Fruit fly (Drosophila melanogaster) whole organism, embryonic: ENCODE data around the gene vas.

Experiments
- Adf1 ChIP-seq: fragments of 200-800 bp; sonication (Bioruptor generic); IDR thresholded peaks from 2 replicates; pipeline ENCODE4 v1.3.6; 2022; ENCODE audit warnings: missing biosample characterization, missing genetic modification characterization
- Asciz ChIP-seq: fragments of 200-800 bp; sonication (Bioruptor generic); optimal IDR thresholded peaks from 2 replicates; lab custom pipeline; 2017; ENCODE audit warnings: missing biosample characterization, mild to moderate bottlenecking, missing genetic modification characterization, missing genetic modification reagents
- CG12391 ChIP-seq: fragments of 200-800 bp; sonication (Bioruptor generic); optimal IDR thresholded peaks from 3 replicates; lab custom pipeline; 2018; ENCODE audit warnings: missing biosample characterization, mild to moderate bottlenecking, missing genetic modification characterization, moderate library complexity
- CG15514 ChIP-seq: fragments of 200-800 bp; sonication (Bioruptor generic); optimal IDR thresholded peaks from 3 replicates; lab custom pipeline; 2017; ENCODE audit warnings: missing biosample characterization, missing genetic modification characterization, mild to moderate bottlenecking, moderate library complexity, missing genetic modification reagents
- CG16779 ChIP-seq: fragments of 200-800 bp; sonication (Bioruptor generic); IDR thresholded peaks from 2 replicates; pipeline ENCODE4 v1.3.6; 2022; ENCODE audit warnings: missing biosample characterization, missing genetic modification characterization
- CG17361 ChIP-seq: fragments of 200-800 bp; sonication (Bioruptor generic); IDR thresholded peaks from 3 replicates; pipeline ENCODE4 v1.3.6; 2022; ENCODE audit warnings: missing biosample characterization, missing genetic modification characterization
- CG17385 ChIP-seq: fragments of 200-800 bp; sonication (Bioruptor generic); optimal IDR thresholded peaks from 3 replicates; lab custom pipeline; 2018; ENCODE audit warnings: missing biosample characterization, mild to moderate bottlenecking, missing genetic modification characterization
- CG17568 ChIP-seq: fragments of 200-800 bp; sonication (Bioruptor generic); optimal IDR thresholded peaks from 2 replicates; lab custom pipeline; 2018; ENCODE audit warnings: missing biosample characterization, mild to moderate bottlenecking, missing genetic modification characterization, moderate library complexity
- CG18011 ChIP-seq: fragments of 200-800 bp; sonication (Bioruptor generic); optimal IDR thresholded peaks from 2 replicates; lab custom pipeline; 2017; ENCODE audit warnings: missing biosample characterization, missing genetic modification characterization, mild to moderate bottlenecking, moderate library complexity, missing genotype
- CG2120 ChIP-seq: fragments of 200-800 bp; sonication (Bioruptor generic); optimal IDR thresholded peaks from 3 replicates; lab custom pipeline; 2016; ENCODE audit warnings: missing biosample characterization, missing genetic modification characterization
- CG2199 ChIP-seq: fragments of 200-800 bp; sonication (Bioruptor generic); IDR thresholded peaks from 3 replicates; pipeline ENCODE4 v1.3.6; 2022; ENCODE audit warnings: missing biosample characterization, missing genetic modification characterization
- CG30403 ChIP-seq: fragments of 200-800 bp; sonication (Bioruptor generic); optimal IDR thresholded peaks from 3 replicates; lab custom pipeline; 2016; ENCODE audit warnings: missing biosample characterization, missing genetic modification characterization
- CG7556 ChIP-seq: fragments of 200-800 bp; sonication (Bioruptor generic); optimal IDR thresholded peaks from 2 replicates; lab custom pipeline; 2017; ENCODE audit warnings: missing biosample characterization, mild to moderate bottlenecking, missing genetic modification characterization
- CG8281 ChIP-seq: fragments of 200-800 bp; sonication (Bioruptor generic); optimal IDR thresholded peaks from 2 replicates; lab custom pipeline; 2018; ENCODE audit warnings: missing biosample characterization, mild to moderate bottlenecking, missing genetic modification characterization, moderate library complexity
- CG8388 ChIP-seq: fragments of 200-800 bp; sonication (Bioruptor generic); optimal IDR thresholded peaks from 2 replicates; lab custom pipeline; 2019; ENCODE audit warnings: missing biosample characterization, mild to moderate bottlenecking, missing genetic modification characterization, moderate library complexity
- CG9437 ChIP-seq: fragments of 200-800 bp; sonication (Bioruptor generic); optimal IDR thresholded peaks from 2 replicates; lab custom pipeline; 2018; ENCODE audit warnings: missing biosample characterization, mild to moderate bottlenecking, missing genetic modification characterization
- CG9932 ChIP-seq: fragments of 200-800 bp; sonication (Bioruptor generic); IDR thresholded peaks from 2 replicates; pipeline ENCODE4 v1.3.6; 2022; ENCODE audit warnings: missing biosample characterization, missing genetic modification characterization
- CoRest ChIP-seq: fragments of 200-800 bp; sonication (Bioruptor generic); optimal IDR thresholded peaks from 3 replicates; lab custom pipeline; 2018; ENCODE audit warnings: missing biosample characterization, mild to moderate bottlenecking, missing genetic modification characterization, moderate library complexity
- D19A ChIP-seq: fragments of 200-800 bp; optimal IDR thresholded peaks from 3 replicates; lab custom pipeline; 2019; ENCODE audit warnings: missing biosample characterization, mild to moderate bottlenecking, missing genetic modification characterization, moderate library complexity
- Doc2 ChIP-seq: fragments of 200-800 bp; sonication (Bioruptor generic); IDR thresholded peaks from 2 replicates; pipeline ENCODE4 v1.3.6; 2022; ENCODE audit warnings: missing biosample characterization, missing genetic modification characterization
- HmgZ ChIP-seq: fragments of 200-800 bp; sonication (Bioruptor generic); optimal IDR thresholded peaks from 2 replicates; lab custom pipeline; 2018; ENCODE audit warnings: missing biosample characterization, mild to moderate bottlenecking, missing genetic modification characterization
- Hmr ChIP-seq: fragments of 200-800 bp; sonication (Bioruptor generic); optimal IDR thresholded peaks from 3 replicates; lab custom pipeline; 2017; ENCODE audit warnings: mild to moderate bottlenecking, missing biosample characterization, missing genetic modification reagents, missing genetic modification characterization
- Med ChIP-seq: fragments of 200-800 bp; sonication (Bioruptor generic); peaks from one replicate; lab custom pipeline; 2016; ENCODE audit warnings: missing biosample characterization, missing genetic modification characterization, mild to moderate bottlenecking, inconsistent platforms, moderate library complexity
- Oli ChIP-seq: fragments of 200-800 bp; sonication (Bioruptor generic); optimal IDR thresholded peaks from 2 replicates; lab custom pipeline; 2018; ENCODE audit warnings: missing biosample characterization, mild to moderate bottlenecking, missing genetic modification characterization, moderate library complexity
- PHDP ChIP-seq: fragments of 200-800 bp; sonication (Bioruptor generic); optimal IDR thresholded peaks from 3 replicates; lab custom pipeline; 2018; ENCODE audit warnings: missing biosample characterization, mild to moderate bottlenecking, missing genetic modification characterization, moderate library complexity
- Rfx ChIP-seq: fragments of 200-800 bp; sonication (Bioruptor generic); IDR thresholded peaks from 2 replicates; pipeline ENCODE4 v1.3.6; 2022; ENCODE audit warnings: missing biosample characterization, missing genetic modification characterization
- Sox100B ChIP-seq: fragments of 200-800 bp; sonication (Bioruptor generic); optimal IDR thresholded peaks from 3 replicates; lab custom pipeline; 2018; ENCODE audit warnings: missing biosample characterization, mild to moderate bottlenecking, missing genetic modification characterization
- Sox102F ChIP-seq: fragments of 200-800 bp; sonication (Bioruptor generic); optimal IDR thresholded peaks from 2 replicates; lab custom pipeline; 2018; ENCODE audit warnings: missing biosample characterization, mild to moderate bottlenecking, missing genetic modification characterization, moderate library complexity
- Ssrp ChIP-seq: fragments of 200-800 bp; sonication (Bioruptor generic); optimal IDR thresholded peaks from 2 replicates; lab custom pipeline; 2018; ENCODE audit warnings: missing biosample characterization, mild to moderate bottlenecking, missing genetic modification characterization, moderate library complexity
- Tbp ChIP-seq: fragments of >200 bp; optimal IDR thresholded peaks from 2 replicates; lab custom pipeline; 2018; ENCODE audit warnings: missing biosample characterization, missing genetic modification characterization
- Xbp1 ChIP-seq: fragments of 200-800 bp; sonication (Bioruptor generic); optimal IDR thresholded peaks from 3 replicates; lab custom pipeline; 2016; ENCODE audit warnings: missing biosample characterization, mild to moderate bottlenecking, missing genetic modification characterization
- bsh ChIP-seq, 2 experiments: fragments of 200-800 bp; sonication (Bioruptor generic); optimal IDR thresholded peaks; 2 replicates each; lab custom pipeline; 2017 to 2018; ENCODE audit warnings: mild to moderate bottlenecking in 2 of 2, missing biosample characterization in 2 of 2, missing genetic modification characterization in 2 of 2, moderate library complexity in 1 of 2
- ci ChIP-seq: fragments of 200-800 bp; sonication (Bioruptor generic); IDR thresholded peaks from 3 replicates; pipeline ENCODE4 v1.3.6; 2022; ENCODE audit warnings: missing biosample characterization, missing genetic modification characterization
- croc ChIP-seq: fragments of 200-800 bp; sonication (Bioruptor generic); conservative IDR thresholded peaks from 3 replicates; pipeline ENCODE4 v1.3.6; 2022; ENCODE audit warnings: missing biosample characterization, missing genetic modification characterization
- crol ChIP-seq: fragments of 200-800 bp; sonication (Bioruptor generic); IDR thresholded peaks from 2 replicates; pipeline ENCODE4 v1.3.6; 2022; ENCODE audit warnings: missing biosample characterization, missing genetic modification characterization
- dmrt99B ChIP-seq: fragments of 200-800 bp; sonication (Bioruptor generic); optimal IDR thresholded peaks from 2 replicates; lab custom pipeline; 2018; ENCODE audit warnings: missing biosample characterization, mild to moderate bottlenecking, missing genetic modification characterization, moderate library complexity
- exex ChIP-seq: fragments of 200-800 bp; sonication (Bioruptor generic); optimal IDR thresholded peaks from 4 replicates; lab custom pipeline; 2018; ENCODE audit warnings: missing biosample characterization, mild to moderate bottlenecking, missing genetic modification characterization, moderate library complexity
- gcm2 ChIP-seq: fragments of 200-800 bp; sonication (Bioruptor generic); optimal IDR thresholded peaks from 2 replicates; lab custom pipeline; 2016; ENCODE audit warnings: missing biosample characterization, missing genetic modification characterization
- grau ChIP-seq: fragments of 200-800 bp; optimal IDR thresholded peaks from 3 replicates; lab custom pipeline; 2019; ENCODE audit warnings: missing biosample characterization, mild to moderate bottlenecking, missing genetic modification characterization, moderate library complexity
- grn ChIP-seq: fragments of 200-800 bp; sonication (Bioruptor generic); optimal IDR thresholded peaks from 3 replicates; lab custom pipeline; 2017; ENCODE audit warnings: missing biosample characterization, missing genetic modification characterization
- jigr1 ChIP-seq: fragments of 200-800 bp; sonication (Bioruptor generic); IDR thresholded peaks from 3 replicates; pipeline ENCODE4 v1.3.6; 2022; ENCODE audit warnings: missing biosample characterization, missing genetic modification characterization
- lab ChIP-seq: fragments of 200-800 bp; sonication (Bioruptor generic); optimal IDR thresholded peaks from 3 replicates; lab custom pipeline; 2017; ENCODE audit warnings: missing biosample characterization, missing genetic modification characterization, mild to moderate bottlenecking, moderate library complexity, missing genetic modification reagents
- lola ChIP-seq, 3 experiments: fragments of >200 bp in 2 of 3; fragments of 200-800 bp in 1 of 3; sonication (Bioruptor generic) in 1 of 3; optimal IDR thresholded peaks; 2 replicates each; lab custom pipeline; 2017 to 2019; ENCODE audit warnings: missing biosample characterization in 3 of 3, missing genetic modification characterization in 3 of 3, mild to moderate bottlenecking in 1 of 3, moderate library complexity in 1 of 3
- mirr ChIP-seq: fragments of 200-800 bp; sonication (Bioruptor generic); optimal IDR thresholded peaks from 3 replicates; lab custom pipeline; 2018; ENCODE audit warnings: missing biosample characterization, mild to moderate bottlenecking, missing genetic modification characterization
- pros ChIP-seq: fragments of 200-800 bp; sonication (Bioruptor generic); optimal IDR thresholded peaks from 3 replicates; lab custom pipeline; 2019; ENCODE audit warnings: missing biosample characterization, mild to moderate bottlenecking, missing genetic modification characterization, moderate library complexity
- row ChIP-seq: fragments of 200-800 bp; sonication (Bioruptor generic); IDR thresholded peaks from 3 replicates; pipeline ENCODE4 v1.3.6; 2022; ENCODE audit warnings: missing biosample characterization, missing genetic modification characterization
- sd ChIP-seq: fragments of 200-800 bp; sonication (Bioruptor generic); optimal IDR thresholded peaks from 3 replicates; lab custom pipeline; 2018; ENCODE audit warnings: missing biosample characterization, mild to moderate bottlenecking, missing genetic modification characterization, moderate library complexity
- sens ChIP-seq: fragments of 200-800 bp; sonication (Bioruptor generic); peaks from one replicate; lab custom pipeline; 2016; ENCODE audit warnings: missing biosample characterization, missing genetic modification characterization
- ttk ChIP-seq: fragments of 200-800 bp; sonication (Bioruptor generic); IDR thresholded peaks from 2 replicates; pipeline ENCODE4 v2.1.2; 2022; ENCODE audit warnings: missing biosample characterization, missing genetic modification characterization

The vas gene

DNA sequence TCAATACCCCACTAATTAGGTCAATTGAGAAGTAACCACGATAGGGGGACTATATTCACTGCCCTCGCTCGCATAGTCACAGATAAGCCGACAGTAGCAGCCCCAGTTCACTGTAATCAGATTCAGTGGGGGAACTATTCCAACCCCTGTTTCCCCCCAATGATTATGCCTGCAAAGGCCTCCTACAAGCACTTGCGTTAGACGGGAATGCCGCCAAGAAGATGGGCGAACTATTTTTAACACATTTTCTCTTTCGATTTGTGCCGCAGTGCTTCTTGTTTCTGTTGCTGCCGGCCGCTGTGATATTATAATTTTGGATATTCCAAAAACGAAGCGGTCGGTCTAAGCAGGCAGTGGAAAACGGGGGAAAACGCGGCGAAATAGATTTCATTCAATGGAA lies 4.2 kb downstream of the vas start (continued):
- no peak for TF ChIP-seq CG18011
- peak; percentile 56 for TF ChIP-seq HmgZ (tag; lab: Kevin White, UChicago)
- TF ChIP-seq lab (GFP tag; lab: Kevin White, UChicago), result peak; percentile 8
- peak; percentile 74 for TF ChIP-seq Med (GFP tag; lab: Kevin White, UChicago)
- peak; percentile 12 for TF ChIP-seq D19A (tag; lab: Kevin White, UChicago)
- TF ChIP-seq sd, result peak; percentile 85
- peak; percentile 24; the same call in 1 of the 2 replicates for TF ChIP-seq ttk
- TF ChIP-seq pros (GFP tag; lab: Kevin White, UChicago), result peak; percentile 26
- peak; percentile 95 for TF ChIP-seq crol (GFP tag; lab: Robert Waterston, UW)
- TF ChIP-seq CG15514 (GFP tag; lab: Kevin White, UChicago), result peak; percentile 4
- TF ChIP-seq Adf1 (GFP tag; lab: Robert Waterston, UW), result peak; percentile 22; the same call in 1 of the 2 replicates
- TF ChIP-seq grn (GFP tag; lab: Kevin White, UChicago), result peak; percentile 83
- TF ChIP-seq Rfx (GFP tag; lab: Robert Waterston, UW), result no peak; the same call in 1 of the 2 replicates
- TF ChIP-seq ci (GFP tag; lab: Robert Waterston, UW), result peak; percentile 54; the same call in 1 of the 3 replicates
- TF ChIP-seq mirr, result peak; percentile 85
- peak; percentile 84 for TF ChIP-seq exex (tag; lab: Kevin White, UChicago)
- TF ChIP-seq PHDP (tag; lab: Kevin White, UChicago), result no peak
- 0 out of 2 replicates have a peak, but pooled peaks have one; percentile 51 for TF ChIP-seq CG16779 (GFP tag; lab: Robert Waterston, UW)
- no peak for TF ChIP-seq Doc2 (GFP tag; lab: Robert Waterston, UW)

DNA sequence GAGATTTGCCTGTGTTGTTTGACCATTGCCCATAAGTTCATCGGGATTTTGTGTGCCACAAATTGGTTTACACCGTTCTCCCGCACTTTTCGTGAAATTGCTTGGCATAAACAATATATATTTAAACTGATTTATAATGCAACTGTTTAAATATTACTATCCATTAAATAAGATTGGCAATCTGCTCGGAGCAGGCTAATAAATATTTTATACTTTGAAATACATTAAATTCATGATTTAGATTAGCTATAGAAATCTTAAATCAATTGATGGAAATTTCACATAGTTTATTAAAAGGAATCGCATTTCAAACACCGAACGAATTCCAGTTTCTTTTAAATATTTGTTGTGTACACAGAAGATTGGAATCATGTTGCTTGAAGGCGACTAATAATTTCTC lies 4.7 kb downstream of the vas start:
- no peak for TF ChIP-seq CG8281 (tag; lab: Kevin White, UChicago)
- 0 out of 3 replicates have a peak, but pooled peaks have one; percentile 4 for TF ChIP-seq CG2199
- TF ChIP-seq grau, result peak; percentile 52
- TF ChIP-seq CG8388 (GFP tag; lab: Kevin White, UChicago), result peak; percentile 15
- TF ChIP-seq dmrt99B (tag; lab: Kevin White, UChicago), result peak; percentile 24
- TF ChIP-seq Oli, result peak; percentile 23
- TF ChIP-seq CG17385 (GFP tag; lab: Kevin White, UChicago), result peak; percentile 9
- peak; percentile 24 for TF ChIP-seq CG7556 (GFP tag; lab: Kevin White, UChicago)
- no peak for TF ChIP-seq jigr1 (GFP tag; lab: Robert Waterston, UW)
- no peak for TF ChIP-seq exex (tag; lab: Kevin White, UChicago)
- TF ChIP-seq Ssrp (tag; lab: Kevin White, UChicago), result peak; percentile 42
- peak; percentile 30 for TF ChIP-seq CoRest (tag; lab: Kevin White, UChicago)
- TF ChIP-seq CG9437 (GFP tag; lab: Kevin White, UChicago), result peak; percentile 13
- peak; percentile 2 for TF ChIP-seq Xbp1 (GFP tag; lab: Kevin White, UChicago)
- TF ChIP-seq CG17361 (GFP tag; lab: Robert Waterston, UW), result 0 out of 3 replicates have a peak, but pooled peaks have one; percentile 16
- no peak for TF ChIP-seq Tbp (GFP tag; lab: Kevin White, UChicago)
- TF ChIP-seq bsh (GFP tag; optimal IDR thresholded peaks at IDR 0.05; lab: Kevin White, UChicago), result peak in 1 of 2 experiments; percentile 1
- TF ChIP-seq CG2120 (GFP tag; lab: Kevin White, UChicago), result peak; percentile 17
- TF ChIP-seq Sox102F (GFP tag; lab: Kevin White, UChicago), result peak; percentile 38
- TF ChIP-seq sens (GFP tag; lab: Kevin White, UChicago), result peak; percentile 43
- TF ChIP-seq croc (GFP tag; lab: Robert Waterston, UW), result no peak
- TF ChIP-seq CG30403 (GFP tag; lab: Kevin White, UChicago), result peak; percentile 50
- peak; percentile 15; the same call in 1 of the 2 replicates for TF ChIP-seq CG9932
- peak; percentile 3 for TF ChIP-seq Hmr
- TF ChIP-seq Asciz (GFP tag; lab: Kevin White, UChicago), result no peak
- peak; percentile 19 for TF ChIP-seq CG12391 (tag; lab: Kevin White, UChicago)
- peak; percentile 24 for TF ChIP-seq PHDP (tag; lab: Kevin White, UChicago)
- TF ChIP-seq CG17568 (GFP tag; lab: Kevin White, UChicago), result no peak
- no peak for TF ChIP-seq gcm2 (GFP tag; lab: Kevin White, UChicago)
- TF ChIP-seq row, result peak; percentile 23; the same call in 1 of the 3 replicates
- peak; percentile 19 for TF ChIP-seq Sox100B
- peak in 1 of 3 experiments; percentile 14 for TF ChIP-seq lola (GFP tag; optimal IDR thresholded peaks at IDR 0.05; lab: Kevin White, UChicago)
